Fruit fly (Drosophila melanogaster): Measurements from ENCODE around the gene shep.

The shep gene

dm6 chr3L:5247923-5248821 lies 29.6 kb downstream of the shep start (continued):
- TF ChIP-seq wdn (GFP tag; IDR thresholded peaks at IDR 0.05) (0 out of 2 replicates have a peak, but pooled peaks have one; percentile 26), CG14860 (GFP tag; IDR thresholded peaks at IDR 0.05; ENCODE audit: partially characterized antibody) (no peak), Drgx (GFP tag; IDR thresholded peaks at IDR 0.05) (peak; percentile 91), cwo (GFP tag; optimal IDR thresholded peaks at IDR 0.05) (peak; percentile 43), CG4707 (GFP tag; optimal IDR thresholded peaks at IDR 0.05) (no peak), C15 (GFP tag; IDR thresholded peaks at IDR 0.05) (peak; percentile 51; the same call in 1 of the 3 replicates), CG5180 (GFP tag; optimal IDR thresholded peaks at IDR 0.05) (peak; percentile 43), Side (GFP tag; optimal IDR thresholded peaks at IDR 0.05) (peak; percentile 72), jigr1 (GFP tag; IDR thresholded peaks at IDR 0.05) (peak; percentile 72; the same call in 1 of the 3 replicates), stc (GFP tag; IDR thresholded peaks at IDR 0.05) (peak; percentile 69; the same call in 1 of the 2 replicates), ttk (GFP tag; IDR thresholded peaks at IDR 0.05) (peak; percentile 81), Hr78 (GFP tag; optimal IDR thresholded peaks at IDR 0.05) (peak in 1 of 2 experiments; percentile 34), en (GFP tag; optimal IDR thresholded peaks at IDR 0.05) (peak; percentile 36), insv (GFP tag; optimal IDR thresholded peaks at IDR 0.05) (no peak), CG7271 (tag; optimal IDR thresholded peaks at IDR 0.05) (no peak), Xbp1 (GFP tag; optimal IDR thresholded peaks at IDR 0.05) (peak; percentile 30), sob (GFP tag; IDR thresholded peaks at IDR 0.05) (peak; percentile 56; the same call in 1 of the 2 replicates), CG17385 (GFP tag; optimal IDR thresholded peaks at IDR 0.05) (peak; percentile 54), zfh1 (GFP tag; IDR thresholded peaks at IDR 0.05) (peak; percentile 79), sc (optimal IDR thresholded peaks at IDR 0.05) (no peak), sc (GFP tag; optimal IDR thresholded peaks at IDR 0.05) (peak; percentile 16), Vsx1 (GFP tag; optimal IDR thresholded peaks at IDR 0.05) (no peak), mirr (GFP tag; optimal IDR thresholded peaks at IDR 0.05) (no peak), CG11696 (GFP tag; IDR thresholded peaks at IDR 0.05) (no peak), CG30403 (GFP tag; optimal IDR thresholded peaks at IDR 0.05) (peak; percentile 67), CG13424 (tag; optimal IDR thresholded peaks at IDR 0.05) (peak; percentile 61), Ssrp (tag; optimal IDR thresholded peaks at IDR 0.05) (peak; percentile 57), CG9932 (GFP tag; IDR thresholded peaks at IDR 0.05) (peak; percentile 41; the same call in 1 of the 2 replicates), maf-S (GFP tag; optimal IDR thresholded peaks at IDR 0.05) (peak; percentile 45), CG12744 (GFP tag; optimal IDR thresholded peaks at IDR 0.05) (no peak), CG16815 (GFP tag; optimal IDR thresholded peaks at IDR 0.05) (peak; percentile 26), CG12104 (GFP tag; optimal IDR thresholded peaks at IDR 0.05) (peak; percentile 51), CG4404 (GFP tag; IDR thresholded peaks at IDR 0.05) (0 out of 2 replicates have a peak, but pooled peaks have one; percentile 40), az2 (GFP tag; optimal IDR thresholded peaks at IDR 0.05) (peak; percentile 24), sr (GFP tag; IDR thresholded peaks at IDR 0.05) (no peak), ftz-f1 (GFP tag; optimal IDR thresholded peaks at IDR 0.05) (no peak), otp (GFP tag; IDR thresholded peaks at IDR 0.05) (0 out of 3 replicates have a peak, but pooled peaks have one; percentile 45), Bdp1 (GFP tag; optimal IDR thresholded peaks at IDR 0.05) (peak; percentile 37)

Measured in whole organism, embryonic.